Fruit fly (Drosophila melanogaster) whole organism, prepupa: ENCODE data around the gene CG31636.

ENCODE experiments used
- CG6854 ChIP-seq: fragments of 200-800 bp; sonication (Bioruptor generic); optimal IDR thresholded peaks from 2 replicates; lab custom pipeline; 2017; ENCODE audit warnings: missing biosample characterization, mild to moderate bottlenecking, missing genetic modification characterization
- CG7368 ChIP-seq: fragments of 200-800 bp; sonication (Bioruptor generic); optimal IDR thresholded peaks from 3 replicates; lab custom pipeline; 2016; ENCODE audit warnings: missing biosample characterization, missing genetic modification characterization
- Ets21C ChIP-seq: fragments of 200-800 bp; sonication (Bioruptor generic); optimal IDR thresholded peaks from 3 replicates; lab custom pipeline; 2016; ENCODE audit warnings: missing biosample characterization, missing genetic modification characterization
- eg ChIP-seq: fragments of 200-800 bp; sonication (Bioruptor generic); IDR thresholded peaks from 3 replicates; pipeline ENCODE4 v1.3.6; 2022; ENCODE audit warnings: missing biosample characterization, missing genetic modification characterization
- svp ChIP-seq: fragments of 200-800 bp; sonication (Bioruptor generic); peaks from one replicate; lab custom pipeline; 2016; ENCODE audit warnings: missing biosample characterization, missing genetic modification characterization

dm6 chr2L:6622642-6623162 lies 35.2 kb downstream of the CG31636 start, which contains the start of gene CG34345:
- TF ChIP-seq CG7368 (GFP tag; lab: Kevin White, UChicago) (no peak), Ets21C (GFP tag; lab: Kevin White, UChicago) (no peak), svp (GFP tag; lab: Kevin White, UChicago) (no peak), eg (GFP tag; lab: Robert Waterston, UW) (no peak), CG6854 (GFP tag; lab: Kevin White, UChicago) (no peak)
